Fruit fly (Drosophila melanogaster) whole organism, embryonic: ENCODE data around the gene CG13667.

Experiments used
- ATbp ChIP-seq: fragments of 200-800 bp; sonication (Bioruptor generic); optimal IDR thresholded peaks from 2 replicates; lab custom pipeline; 2017; ENCODE audit warnings: missing biosample characterization, mild to moderate bottlenecking, missing genetic modification characterization, missing genetic modification reagents
- Abd-B ChIP-seq: fragments of 200-800 bp; sonication (Bioruptor generic); optimal IDR thresholded peaks from 2 replicates; lab custom pipeline; 2018; ENCODE audit warnings: missing biosample characterization, mild to moderate bottlenecking, missing genetic modification characterization, moderate library complexity
- Asciz ChIP-seq: fragments of 200-800 bp; sonication (Bioruptor generic); optimal IDR thresholded peaks from 2 replicates; lab custom pipeline; 2017; ENCODE audit warnings: missing biosample characterization, mild to moderate bottlenecking, missing genetic modification characterization, missing genetic modification reagents
- Atf3 ChIP-seq: fragments of 200-800 bp; sonication (Bioruptor generic); optimal IDR thresholded peaks from 3 replicates; lab custom pipeline; 2016; ENCODE audit warnings: missing biosample characterization, missing genetic modification characterization
- B-H2 ChIP-seq: fragments of 200-800 bp; sonication (Bioruptor generic); optimal IDR thresholded peaks from 2 replicates; lab custom pipeline; 2018; ENCODE audit warnings: missing biosample characterization, mild to moderate bottlenecking, missing genetic modification characterization
- CG10274 ChIP-seq: fragments of 200-800 bp; sonication (Bioruptor generic); optimal IDR thresholded peaks from 3 replicates; lab custom pipeline; 2017; ENCODE audit warnings: missing biosample characterization, mild to moderate bottlenecking, missing genetic modification characterization
- CG12071 ChIP-seq: fragments of 200-800 bp; sonication (Bioruptor generic); optimal IDR thresholded peaks from 3 replicates; lab custom pipeline; 2018; ENCODE audit warnings: missing biosample characterization, mild to moderate bottlenecking, missing genetic modification characterization
- CG14441 ChIP-seq: fragments of 200-800 bp; sonication (Bioruptor generic); IDR thresholded peaks from 2 replicates; pipeline ENCODE4 v1.3.6; 2022; ENCODE audit warnings: missing biosample characterization, missing genetic modification characterization
- CG14667 ChIP-seq: fragments of 200-800 bp; sonication (Bioruptor generic); IDR thresholded peaks from 2 replicates; pipeline ENCODE4 v1.3.6; 2022; ENCODE audit warnings: missing biosample characterization, missing genetic modification characterization
- CG16779 ChIP-seq: fragments of 200-800 bp; sonication (Bioruptor generic); IDR thresholded peaks from 2 replicates; pipeline ENCODE4 v1.3.6; 2022; ENCODE audit warnings: missing biosample characterization, missing genetic modification characterization
- CG1832 ChIP-seq: fragments of 200-800 bp; sonication (Bioruptor generic); optimal IDR thresholded peaks from 2 replicates; lab custom pipeline; 2017; ENCODE audit warnings: missing biosample characterization, mild to moderate bottlenecking, missing genetic modification characterization, inconsistent platforms
- CG18599 ChIP-seq: fragments of 200-800 bp; sonication (Bioruptor generic); optimal IDR thresholded peaks from 3 replicates; lab custom pipeline; 2017; ENCODE audit warnings: missing biosample characterization, missing genetic modification characterization, mild to moderate bottlenecking, moderate library complexity, missing genetic modification reagents
- CG30020 ChIP-seq: fragments of 200-800 bp; optimal IDR thresholded peaks from 2 replicates; lab custom pipeline; 2019; ENCODE audit warnings: missing biosample characterization, mild to moderate bottlenecking, missing genetic modification characterization, moderate library complexity
- CG31365 ChIP-seq: fragments of 200-800 bp; sonication (Bioruptor generic); optimal IDR thresholded peaks from 2 replicates; lab custom pipeline; 2018; ENCODE audit warnings: missing biosample characterization, mild to moderate bottlenecking, missing genetic modification characterization
- CG34422 ChIP-seq: fragments of 200-800 bp; sonication (Bioruptor generic); IDR thresholded peaks from 3 replicates; pipeline ENCODE4 v1.3.6; 2022; ENCODE audit warnings: missing biosample characterization, missing genetic modification characterization
- CG3847 ChIP-seq: fragments of 200-800 bp; sonication (Bioruptor generic); IDR thresholded peaks from 2 replicates; pipeline ENCODE4 v1.3.6; 2022; ENCODE audit warnings: missing biosample characterization, missing genetic modification characterization
- CG43689 ChIP-seq: fragments of 200-800 bp; sonication (Bioruptor generic); IDR thresholded peaks from 2 replicates; pipeline ENCODE4 v1.3.6; 2022; ENCODE audit warnings: missing biosample characterization, missing genetic modification characterization
- CG4854 ChIP-seq: fragments of 200-800 bp; sonication (Bioruptor generic); optimal IDR thresholded peaks from 2 replicates; lab custom pipeline; 2016; ENCODE audit warnings: missing biosample characterization, missing genetic modification characterization, inconsistent platforms
- CG6272 ChIP-seq: fragments of 200-800 bp; sonication (Bioruptor generic); IDR thresholded peaks from 2 replicates; pipeline ENCODE4 v1.3.6; 2022; ENCODE audit warnings: missing biosample characterization, missing genetic modification characterization
- CG9727 ChIP-seq: fragments of 200-800 bp; sonication (Bioruptor generic); optimal IDR thresholded peaks from 3 replicates; lab custom pipeline; 2017; ENCODE audit warnings: missing biosample characterization, mild to moderate bottlenecking, missing genetic modification characterization
- Camta ChIP-seq: fragments of 200-800 bp; sonication (Bioruptor generic); optimal IDR thresholded peaks from 2 replicates; lab custom pipeline; 2016; ENCODE audit warnings: missing biosample characterization, missing genetic modification characterization
- Dad ChIP-seq: fragments of 200-800 bp; sonication (Bioruptor generic); optimal IDR thresholded peaks from 3 replicates; lab custom pipeline; 2016; ENCODE audit warnings: missing biosample characterization, missing genetic modification characterization
- Dip2 ChIP-seq: fragments of 200-800 bp; sonication (Bioruptor generic); IDR thresholded peaks from 2 replicates; pipeline ENCODE4 v1.3.6; 2022; ENCODE audit warnings: missing biosample characterization, missing genetic modification characterization
- Dref ChIP-seq: fragments of 200-800 bp; sonication (Bioruptor generic); IDR thresholded peaks from 2 replicates; pipeline ENCODE4 v1.3.6; 2022; ENCODE audit warnings: missing biosample characterization, missing genetic modification characterization
- Drgx ChIP-seq: fragments of 200-800 bp; sonication (Bioruptor generic); IDR thresholded peaks from 2 replicates; pipeline ENCODE4 v1.3.6; 2022; ENCODE audit warnings: missing biosample characterization, missing genetic modification characterization
- Elba2 ChIP-seq: fragments of 200-800 bp; sonication (Bioruptor generic); optimal IDR thresholded peaks from 3 replicates; lab custom pipeline; 2016; ENCODE audit warnings: missing biosample characterization, missing genetic modification characterization
- Hsf ChIP-seq: fragments of 200-800 bp; sonication (Bioruptor generic); optimal IDR thresholded peaks from 3 replicates; lab custom pipeline; 2016; ENCODE audit warnings: missing biosample characterization, missing genetic modification characterization
- Lim3 ChIP-seq: fragments of 200-800 bp; sonication (Bioruptor generic); IDR thresholded peaks from 2 replicates; pipeline ENCODE4 v1.3.6; 2022; ENCODE audit warnings: missing biosample characterization, missing genetic modification characterization
- Mes4 ChIP-seq: fragments of 200-800 bp; sonication (Bioruptor generic); optimal IDR thresholded peaks from 2 replicates; lab custom pipeline; 2016; ENCODE audit warnings: missing biosample characterization, missing genetic modification characterization
- NC2α ChIP-seq: fragments of 200-800 bp; sonication (Bioruptor generic); optimal IDR thresholded peaks from 2 replicates; lab custom pipeline; 2016; ENCODE audit warnings: missing biosample characterization, missing genetic modification characterization
- Pdp1 ChIP-seq, 2 experiments: fragments of 200-800 bp; sonication (Bioruptor generic); optimal IDR thresholded peaks; 3 replicates each; lab custom pipeline; 2016; ENCODE audit warnings: missing biosample characterization in 2 of 2, missing genetic modification characterization in 2 of 2, mild to moderate bottlenecking in 1 of 2, moderate library complexity in 1 of 2
- Sry-δ ChIP-seq: fragments of 200-800 bp; sonication (Bioruptor generic); optimal IDR thresholded peaks from 2 replicates; lab custom pipeline; 2016; ENCODE audit warnings: missing biosample characterization, missing genetic modification characterization
- Stat92E ChIP-seq, 3 experiments: fragments of >200 bp in 2 of 3; fragments of 200-800 bp in 1 of 3; sonication (Bioruptor generic) in 1 of 3; optimal IDR thresholded peaks; 2 replicates each; lab custom pipeline; 2017 to 2019; ENCODE audit warnings: missing biosample characterization in 3 of 3, missing genetic modification characterization in 3 of 3, mild to moderate bottlenecking in 1 of 3, moderate library complexity in 1 of 3
- Tbp ChIP-seq: fragments of >200 bp; optimal IDR thresholded peaks from 2 replicates; lab custom pipeline; 2018; ENCODE audit warnings: missing biosample characterization, missing genetic modification characterization
- Vsx1 ChIP-seq: fragments of 200-800 bp; sonication (Bioruptor generic); optimal IDR thresholded peaks from 2 replicates; lab custom pipeline; 2017; ENCODE audit warnings: missing biosample characterization, mild to moderate bottlenecking, missing genetic modification characterization, missing genetic modification reagents
- ap ChIP-seq: fragments of 200-800 bp; sonication (Bioruptor generic); IDR thresholded peaks from 2 replicates; pipeline ENCODE4 v1.3.6; 2022; ENCODE audit warnings: missing biosample characterization, missing genetic modification characterization
- bigmax ChIP-seq: fragments of 200-800 bp; sonication (Bioruptor generic); optimal IDR thresholded peaks from 2 replicates; lab custom pipeline; 2018; ENCODE audit warnings: missing biosample characterization, mild to moderate bottlenecking, missing genetic modification characterization
- chinmo ChIP-seq: fragments of 200-800 bp; sonication (Bioruptor generic); IDR thresholded peaks from 4 replicates; pipeline ENCODE4 v1.3.6; 2022; ENCODE audit warnings: missing biosample characterization, missing genetic modification characterization; ENCODE audit not compliant: partially characterized antibody
- crol ChIP-seq: fragments of 200-800 bp; sonication (Bioruptor generic); IDR thresholded peaks from 2 replicates; pipeline ENCODE4 v1.3.6; 2022; ENCODE audit warnings: missing biosample characterization, missing genetic modification characterization
- fd102C ChIP-seq: fragments of 200-800 bp; sonication (Bioruptor generic); optimal IDR thresholded peaks from 2 replicates; lab custom pipeline; 2018; ENCODE audit warnings: missing biosample characterization, mild to moderate bottlenecking, missing genetic modification characterization, moderate library complexity
- fru ChIP-seq: fragments of >200 bp; optimal IDR thresholded peaks from 2 replicates; lab custom pipeline; 2017
- gfzf ChIP-seq: fragments of 200-800 bp; sonication (Bioruptor generic); optimal IDR thresholded peaks from 2 replicates; lab custom pipeline; 2016; ENCODE audit warnings: missing biosample characterization, mild to moderate bottlenecking, missing genetic modification characterization, moderate library complexity
- jing ChIP-seq: fragments of 200-800 bp; sonication (Bioruptor generic); optimal IDR thresholded peaks from 2 replicates; lab custom pipeline; 2018; ENCODE audit warnings: missing biosample characterization, mild to moderate bottlenecking, missing genetic modification characterization
- jumu ChIP-seq: fragments of 200-800 bp; sonication (Bioruptor generic); optimal IDR thresholded peaks from 3 replicates; lab custom pipeline; 2016; ENCODE audit warnings: missing biosample characterization, missing genetic modification characterization
- ken ChIP-seq: fragments of 200-800 bp; sonication (Bioruptor generic); IDR thresholded peaks from 3 replicates; pipeline ENCODE4 v1.3.6; 2022; ENCODE audit warnings: missing biosample characterization, missing genetic modification characterization
- klu ChIP-seq: fragments of 200-800 bp; sonication (Bioruptor generic); IDR thresholded peaks from 2 replicates; pipeline ENCODE4 v1.3.6; 2022; ENCODE audit warnings: missing biosample characterization, missing genetic modification characterization
- maf-S ChIP-seq: fragments of 200-800 bp; sonication (Bioruptor generic); optimal IDR thresholded peaks from 2 replicates; lab custom pipeline; 2016; ENCODE audit warnings: missing biosample characterization, missing genetic modification characterization
- pzg ChIP-seq: fragments of 200-800 bp; sonication (Bioruptor generic); optimal IDR thresholded peaks from 3 replicates; lab custom pipeline; 2018; ENCODE audit warnings: missing biosample characterization, mild to moderate bottlenecking, missing genetic modification characterization, moderate library complexity
- row ChIP-seq: fragments of 200-800 bp; sonication (Bioruptor generic); IDR thresholded peaks from 3 replicates; pipeline ENCODE4 v1.3.6; 2022; ENCODE audit warnings: missing biosample characterization, missing genetic modification characterization
- sr ChIP-seq: fragments of 200-800 bp; sonication (Bioruptor generic); IDR thresholded peaks from 3 replicates; pipeline ENCODE4 v1.3.6; 2022; ENCODE audit warnings: missing biosample characterization, missing genetic modification characterization
- ssp ChIP-seq: fragments of 200-800 bp; sonication (Bioruptor generic); IDR thresholded peaks from 2 replicates; pipeline ENCODE4 v1.3.6; 2022; ENCODE audit warnings: missing biosample characterization, missing genetic modification characterization

CG13667 gene

DNA sequence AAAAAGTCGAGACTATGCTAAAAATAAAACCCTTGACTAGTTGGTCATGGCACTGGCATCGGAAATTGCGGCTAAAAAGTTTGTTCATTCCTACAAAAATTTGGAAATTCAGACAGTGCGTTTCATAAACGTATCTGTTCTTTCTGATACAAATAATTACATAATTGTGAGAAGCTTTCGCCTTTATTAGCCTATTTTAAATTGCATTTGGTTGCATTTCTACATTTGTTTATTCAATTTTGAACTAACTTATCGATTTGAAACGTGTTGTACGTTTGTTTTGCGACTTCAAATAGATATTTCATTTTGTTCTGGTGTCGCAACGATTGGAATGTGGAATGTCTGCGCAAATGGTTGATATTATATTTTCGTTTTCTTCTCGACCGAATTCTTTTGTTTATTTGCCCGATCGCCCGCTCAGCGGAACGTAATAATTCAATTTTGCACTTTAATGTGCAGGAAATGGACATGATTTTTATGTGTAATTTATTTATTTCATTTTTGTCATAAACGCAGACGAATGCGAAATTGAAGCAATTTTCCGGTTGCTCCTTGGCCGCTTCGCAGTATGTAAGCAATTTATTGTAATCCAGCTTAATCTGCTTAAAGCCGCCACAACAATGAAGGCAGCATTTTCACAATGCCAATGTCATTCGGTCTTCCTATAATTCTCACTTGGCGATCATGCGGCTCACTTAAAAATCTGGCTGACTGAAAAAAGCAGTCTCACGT lies 41.0 kb downstream of the CG13667 start (continued):
- TF ChIP-seq Sry-δ (GFP tag; lab: Kevin White, UChicago), result peak; percentile 16
- no peak for TF ChIP-seq sr (GFP tag; lab: Robert Waterston, UW)
- TF ChIP-seq Asciz (GFP tag; lab: Kevin White, UChicago), result peak; percentile 36
- TF ChIP-seq CG14441, result 0 out of 2 replicates have a peak, but pooled peaks have one; percentile 25
- peak; percentile 30 for TF ChIP-seq CG31365
- peak; percentile 47 to 85 for TF ChIP-seq Pdp1 (GFP tag; optimal IDR thresholded peaks at IDR 0.05; lab: Kevin White, UChicago)
- TF ChIP-seq CG18599 (GFP tag; lab: Kevin White, UChicago), result peak; percentile 70
- TF ChIP-seq Tbp, result no peak
- no peak for TF ChIP-seq Atf3
- TF ChIP-seq pzg (GFP tag; lab: Kevin White, UChicago), result no peak
- no peak for TF ChIP-seq Dip2
- no peak for TF ChIP-seq CG9727 (GFP tag; lab: Kevin White, UChicago)
- no peak for TF ChIP-seq crol (GFP tag; lab: Robert Waterston, UW)
- no peak for TF ChIP-seq Stat92E (GFP tag; optimal IDR thresholded peaks at IDR 0.05; lab: Kevin White, UChicago)
- no peak for TF ChIP-seq NC2α (GFP tag; lab: Kevin White, UChicago)
- TF ChIP-seq fru (lab: Kevin White, UChicago), result no peak
- no peak for TF ChIP-seq CG6272 (GFP tag; lab: Robert Waterston, UW)
- TF ChIP-seq Elba2 (GFP tag; lab: Kevin White, UChicago), result no peak
- TF ChIP-seq klu (GFP tag; lab: Robert Waterston, UW), result no peak; the same call in 1 of the 2 replicates
- no peak for TF ChIP-seq jing (GFP tag; lab: Kevin White, UChicago)
- peak; percentile 46 for TF ChIP-seq B-H2 (GFP tag; lab: Kevin White, UChicago)
- TF ChIP-seq CG30020 (tag; lab: Kevin White, UChicago), result no peak
- peak; percentile 61 for TF ChIP-seq row
- no peak for TF ChIP-seq CG14667
- TF ChIP-seq CG16779 (GFP tag; lab: Robert Waterston, UW), result no peak
- TF ChIP-seq Lim3, result no peak
- TF ChIP-seq Dref, result no peak
- peak; percentile 54 for TF ChIP-seq Hsf (GFP tag; lab: Kevin White, UChicago)
- TF ChIP-seq gfzf (GFP tag; lab: Kevin White, UChicago), result no peak
- TF ChIP-seq chinmo, result no peak
- TF ChIP-seq Dad (GFP tag; lab: Kevin White, UChicago), result peak; percentile 2
- peak; percentile 5 for TF ChIP-seq Mes4
- no peak for TF ChIP-seq jumu
- TF ChIP-seq ATbp (GFP tag; lab: Kevin White, UChicago), result peak; percentile 27
- TF ChIP-seq Vsx1 (GFP tag; lab: Kevin White, UChicago), result no peak
- no peak for TF ChIP-seq ken (GFP tag; lab: Robert Waterston, UW)
- peak; percentile 49; the same call in 1 of the 2 replicates for TF ChIP-seq CG3847 (GFP tag; lab: Robert Waterston, UW)
- no peak for TF ChIP-seq CG1832 (GFP tag; lab: Kevin White, UChicago)
- TF ChIP-seq fd102C, result no peak
- peak; percentile 20 for TF ChIP-seq maf-S
- 0 out of 3 replicates have a peak, but pooled peaks have one; percentile 37 for TF ChIP-seq CG34422 (GFP tag; lab: Robert Waterston, UW)
- TF ChIP-seq ssp (GFP tag; lab: Robert Waterston, UW), result no peak
- no peak for TF ChIP-seq ap
- TF ChIP-seq CG12071 (GFP tag; lab: Kevin White, UChicago), result peak; percentile 68
- no peak for TF ChIP-seq Abd-B (GFP tag; lab: Kevin White, UChicago)
- TF ChIP-seq Drgx (GFP tag; lab: Robert Waterston, UW), result no peak
- TF ChIP-seq Camta (GFP tag; lab: Kevin White, UChicago), result peak; percentile 34
- no peak for TF ChIP-seq CG43689 (GFP tag; lab: Robert Waterston, UW)
- TF ChIP-seq CG10274 (GFP tag; lab: Kevin White, UChicago), result no peak
- no peak for TF ChIP-seq bigmax (GFP tag; lab: Kevin White, UChicago)
- TF ChIP-seq CG4854 (GFP tag; lab: Kevin White, UChicago), result peak; percentile 31
